Worm (Caenorhabditis elegans): ENCODE data around the gene haf-3.
A peak's percentile ranks its signal among the peaks of the same experiment; 100 is the strongest.
"Not testable (repeated sequence)": the region's sequence is repeated elsewhere in the genome, so short reads cannot be mapped to it uniquely, and the experiment has no call there.

The haf-3 gene

ce11 chrV:15807420-15807819 lies 41.4 kb upstream of the haf-3 start, which contains the start of gene srsx-38:
Gene srsx-38 (minus strand): TSS chrV:15807520.
- not testable (repeated sequence) for TF ChIP-seq nhr-11 (tag; optimal IDR thresholded peaks at IDR 0.05); ceh-32 (tag; optimal IDR thresholded peaks at IDR 0.05; ENCODE audit: poor library complexity); saeg-2 (GFP tag; IDR thresholded peaks at IDR 0.05)

DNA sequence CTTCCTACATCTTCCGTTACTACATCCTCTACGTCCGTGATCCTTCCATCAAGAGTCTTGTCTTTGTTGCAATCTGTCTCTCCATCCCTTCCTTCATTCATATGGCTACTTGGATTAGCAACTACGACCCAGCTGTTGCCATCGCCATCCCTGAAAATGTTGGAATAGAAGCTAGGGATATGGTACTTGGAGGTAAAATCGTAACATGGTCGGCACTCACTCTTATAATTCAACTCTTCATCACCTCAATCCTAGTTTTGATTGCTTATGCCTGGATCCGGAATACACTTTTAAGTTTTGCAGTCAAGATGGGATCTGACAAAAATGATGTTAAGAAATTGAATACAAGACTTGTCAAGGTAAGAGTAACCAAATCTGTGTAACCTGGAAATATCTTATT lies 37.8 kb upstream of the haf-3 start, which contains the start of gene T26E4.18:
Gene T26E4.18, minus strand, starts transcription at position 101 of the 400 bp plus-strand sequence.
- not testable (repeated sequence) for TF ChIP-seq snpc-4 (tag; optimal IDR thresholded peaks at IDR 0.05); dmd-9 (GFP tag; IDR thresholded peaks at IDR 0.05); hmg-1.1 (GFP tag; IDR thresholded peaks at IDR 0.05)

DNA sequence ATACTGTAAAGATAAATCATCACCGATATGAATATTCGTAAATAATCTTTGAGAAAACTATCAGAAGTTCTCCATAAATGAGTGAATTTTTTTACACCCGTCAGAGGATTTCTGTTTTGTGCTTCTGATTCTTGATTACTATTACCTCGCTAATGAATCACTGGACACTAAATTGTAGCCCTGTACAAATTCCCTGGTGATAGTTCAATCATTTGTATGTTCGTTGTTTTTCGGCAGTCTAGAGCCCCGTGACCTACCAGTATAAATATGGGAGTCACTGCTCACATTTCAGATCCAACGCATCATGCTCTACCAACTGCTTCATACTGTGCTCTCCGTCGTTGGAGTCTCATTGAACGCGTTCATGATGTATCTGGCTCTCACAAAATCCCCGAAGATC lies 37.1 kb upstream of the haf-3 start, which contains the start of gene srd-27:
Gene srd-27, plus strand, starts transcription at position 301 of the 400 bp plus-strand sequence.
- TF ChIP-seq lsy-2 (tag; optimal IDR thresholded peaks at IDR 0.05); egl-43 (GFP tag; IDR thresholded peaks at IDR 0.05); nhr-102 (tag; optimal IDR thresholded peaks at IDR 0.05): not testable (repeated sequence)

DNA sequence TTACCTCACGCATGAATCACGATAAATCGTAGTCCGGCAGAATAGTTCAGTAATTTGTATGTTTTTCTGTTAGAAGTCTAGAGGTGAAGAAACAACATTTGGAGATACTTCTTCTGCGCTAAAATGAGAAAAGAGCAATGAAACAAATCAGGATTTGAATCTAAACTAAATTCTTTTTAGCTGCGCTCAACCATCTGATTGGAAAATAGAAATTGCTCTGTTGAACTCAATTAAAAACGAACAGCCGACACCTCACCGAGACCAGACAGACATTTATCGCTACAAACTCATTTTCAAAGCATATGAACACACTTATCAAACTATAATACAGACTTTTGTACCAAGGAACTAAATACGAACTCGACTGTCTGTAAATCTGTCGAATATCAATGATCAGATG lies 36.7 kb upstream of the haf-3 start, which contains the start of gene T26E4.9:
Gene T26E4.9, minus strand, starts transcription at position 101 of the 400 bp plus-strand sequence.
- TF ChIP-seq hlh-30 (tag; optimal IDR thresholded peaks at IDR 0.05; ENCODE audit: insufficient read depth); ceh-82 (tag; optimal IDR thresholded peaks at IDR 0.05); F10B5.3 (tag; optimal IDR thresholded peaks at IDR 0.05): not testable (repeated sequence)

ce11 chrV:15798108-15798507 lies 32.1 kb upstream of the haf-3 start, which contains the start of gene T26E4.10:
Gene T26E4.10 (minus strand): TSS chrV:15798208.
- TF ChIP-seq unc-62 (GFP tag; optimal IDR thresholded peaks at IDR 0.05 in 1 of 2) (peak in 1 of 2 experiments; percentile 49), unc-62 (tag; optimal IDR thresholded peaks at IDR 0.05) (no peak), fkh-10 (GFP tag; optimal IDR thresholded peaks at IDR 0.05) (no peak)

- TF ChIP-seq mxl-2 (GFP tag; conservative IDR thresholded peaks at IDR 0.05): no peak
- no peak for TF ChIP-seq zfp-3 (GFP tag; conservative IDR thresholded peaks at IDR 0.05)
- TF ChIP-seq unc-62 (GFP tag; optimal IDR thresholded peaks at IDR 0.05 in 1 of 2): peak in 1 of 2 experiments; percentile 78
- no peak for TF ChIP-seq unc-62 (tag; optimal IDR thresholded peaks at IDR 0.05)
- TF ChIP-seq daf-16 (GFP tag; optimal IDR thresholded peaks at IDR 0.05): no peak
- TF ChIP-seq daf-16 (tag; optimal IDR thresholded peaks at IDR 0.05): no peak
These were observed 30.1 kb upstream of the haf-3 start, which contains the start of gene nhr-223 for ce11 chrV:15796087-15796486. Gene nhr-223 (plus strand): TSS chrV:15796387.

- TF ChIP-seq T26A8.4 (GFP tag; IDR thresholded peaks at IDR 0.05): no peak
- no peak for TF ChIP-seq saeg-2 (GFP tag; IDR thresholded peaks at IDR 0.05)
- no peak for TF ChIP-seq R02D3.7 (tag; optimal IDR thresholded peaks at IDR 0.05)
- no peak for TF ChIP-seq dpl-1 (GFP tag; optimal IDR thresholded peaks at IDR 0.05)
- TF ChIP-seq mxl-2 (GFP tag; conservative IDR thresholded peaks at IDR 0.05): no peak
- TF ChIP-seq tag-97 (GFP tag; IDR thresholded peaks at IDR 0.05): no peak
- TF ChIP-seq nhr-28 (tag; optimal IDR thresholded peaks at IDR 0.05): no peak
- TF ChIP-seq cey-2 (tag; optimal IDR thresholded peaks at IDR 0.05; ENCODE audit: borderline replicate concordance, insufficient read depth): no peak
- no peak for TF ChIP-seq arid-1 (GFP tag; conservative IDR thresholded peaks at IDR 0.05)
- no peak for TF ChIP-seq lin-15B (tag; optimal IDR thresholded peaks at IDR 0.05)
- no peak for TF ChIP-seq hmg-1.1 (GFP tag; IDR thresholded peaks at IDR 0.05)
- no peak for TF ChIP-seq Y105C5A.15 (GFP tag; IDR thresholded peaks at IDR 0.05)
- no peak for TF ChIP-seq unc-130 (GFP tag; optimal IDR thresholded peaks at IDR 0.05)
- TF ChIP-seq nhr-111 (GFP tag; optimal IDR thresholded peaks at IDR 0.05): no peak
- TF ChIP-seq pqm-1 (tag; optimal IDR thresholded peaks at IDR 0.05): no peak
These were observed 27.3 kb upstream of the haf-3 start, which contains the start of gene T26E4.7 for ce11 chrV:15793270-15793669. Gene T26E4.7 (plus strand): TSS chrV:15793570.

Measured in whole organism, L4 larva.